Fruit fly (Drosophila melanogaster) whole organism, embryonic: ENCODE results near the gene HemK2.

ENCODE experiments used
- B-H2 ChIP-seq: fragments of 200-800 bp; sonication (Bioruptor generic); optimal IDR thresholded peaks from 2 replicates; lab custom pipeline; 2018; ENCODE audit warnings: missing biosample characterization, mild to moderate bottlenecking, missing genetic modification characterization
- CG11398 ChIP-seq: fragments of 200-800 bp; sonication (Bioruptor generic); optimal IDR thresholded peaks from 2 replicates; lab custom pipeline; 2016; ENCODE audit warnings: missing biosample characterization, missing genetic modification characterization
- CG12942 ChIP-seq: fragments of 200-800 bp; sonication (Bioruptor generic); optimal IDR thresholded peaks from 3 replicates; lab custom pipeline; 2016; ENCODE audit warnings: missing biosample characterization, missing genetic modification characterization
- CG14441 ChIP-seq: fragments of 200-800 bp; sonication (Bioruptor generic); IDR thresholded peaks from 2 replicates; pipeline ENCODE4 v1.3.6; 2022; ENCODE audit warnings: missing biosample characterization, missing genetic modification characterization
- CG14860 ChIP-seq: fragments of 200-800 bp; sonication (Bioruptor generic); IDR thresholded peaks from 3 replicates; pipeline ENCODE4 v1.3.6; 2022; ENCODE audit warnings: missing biosample characterization, missing genetic modification characterization; ENCODE audit not compliant: partially characterized antibody
- CG15011 ChIP-seq: fragments of 200-800 bp; sonication (Bioruptor generic); optimal IDR thresholded peaks from 3 replicates; lab custom pipeline; 2018; ENCODE audit warnings: missing biosample characterization, mild to moderate bottlenecking, missing genetic modification characterization
- CG17359 ChIP-seq: fragments of 200-800 bp; sonication (Bioruptor generic); optimal IDR thresholded peaks from 3 replicates; lab custom pipeline; 2018; ENCODE audit warnings: missing biosample characterization, mild to moderate bottlenecking, missing genetic modification characterization, moderate library complexity
- CG17361 ChIP-seq: fragments of 200-800 bp; sonication (Bioruptor generic); IDR thresholded peaks from 3 replicates; pipeline ENCODE4 v1.3.6; 2022; ENCODE audit warnings: missing biosample characterization, missing genetic modification characterization
- CG31224 ChIP-seq: fragments of 200-800 bp; sonication (Bioruptor generic); IDR thresholded peaks from 2 replicates; pipeline ENCODE4 v1.3.6; 2022; ENCODE audit warnings: missing biosample characterization, missing genetic modification characterization
- CG34224 ChIP-seq: fragments of 200-800 bp; sonication (Bioruptor generic); IDR thresholded peaks from 3 replicates; pipeline ENCODE4 v1.3.6; 2022; ENCODE audit warnings: missing biosample characterization, missing genetic modification characterization; ENCODE audit not compliant: partially characterized antibody
- CG3838 ChIP-seq: fragments of 200-800 bp; sonication (Bioruptor generic); optimal IDR thresholded peaks from 3 replicates; lab custom pipeline; 2016; ENCODE audit warnings: missing biosample characterization, missing genetic modification characterization
- CG3847 ChIP-seq: fragments of 200-800 bp; sonication (Bioruptor generic); IDR thresholded peaks from 2 replicates; pipeline ENCODE4 v1.3.6; 2022; ENCODE audit warnings: missing biosample characterization, missing genetic modification characterization
- CG4404 ChIP-seq: fragments of 200-800 bp; sonication (Bioruptor generic); IDR thresholded peaks from 2 replicates; pipeline ENCODE4 v1.3.6; 2022; ENCODE audit warnings: missing biosample characterization, missing genetic modification characterization
- CG4730 ChIP-seq: fragments of 200-800 bp; sonication (Bioruptor generic); IDR thresholded peaks from 2 replicates; pipeline ENCODE4 v1.3.6; 2022; ENCODE audit warnings: missing biosample characterization, missing genetic modification characterization
- CG6765 ChIP-seq: fragments of 200-800 bp; sonication (Bioruptor generic); optimal IDR thresholded peaks from 3 replicates; lab custom pipeline; 2017; ENCODE audit warnings: missing biosample characterization, mild to moderate bottlenecking, missing genetic modification characterization
- CG8281 ChIP-seq: fragments of 200-800 bp; sonication (Bioruptor generic); optimal IDR thresholded peaks from 2 replicates; lab custom pipeline; 2018; ENCODE audit warnings: missing biosample characterization, mild to moderate bottlenecking, missing genetic modification characterization, moderate library complexity
- CG8765 ChIP-seq: fragments of 200-800 bp; sonication (Bioruptor generic); IDR thresholded peaks from 2 replicates; pipeline ENCODE4 v1.3.6; 2022; ENCODE audit warnings: missing biosample characterization, missing genetic modification characterization
- CG9932 ChIP-seq: fragments of 200-800 bp; sonication (Bioruptor generic); IDR thresholded peaks from 2 replicates; pipeline ENCODE4 v1.3.6; 2022; ENCODE audit warnings: missing biosample characterization, missing genetic modification characterization
- Dll ChIP-seq: fragments of 200-800 bp; sonication (Bioruptor generic); IDR thresholded peaks from 4 replicates; pipeline ENCODE4 v1.3.6; 2022; ENCODE audit warnings: missing biosample characterization, missing genetic modification characterization; ENCODE audit not compliant: partially characterized antibody
- Drgx ChIP-seq: fragments of 200-800 bp; sonication (Bioruptor generic); IDR thresholded peaks from 2 replicates; pipeline ENCODE4 v1.3.6; 2022; ENCODE audit warnings: missing biosample characterization, missing genetic modification characterization
- Hr78 ChIP-seq, 2 experiments: fragments of 200-800 bp in 1 of 2; fragments of >200 bp in 1 of 2; sonication (Bioruptor generic) in 1 of 2; optimal IDR thresholded peaks; 2 replicates each; lab custom pipeline; 2017 to 2019; ENCODE audit warnings: missing biosample characterization in 2 of 2, missing genetic modification characterization in 2 of 2, mild to moderate bottlenecking in 1 of 2, moderate library complexity in 1 of 2
- Max ChIP-seq: fragments of 200-800 bp; sonication (Bioruptor generic); optimal IDR thresholded peaks from 2 replicates; lab custom pipeline; 2016; ENCODE audit warnings: missing biosample characterization, mild to moderate bottlenecking, missing genetic modification characterization
- Six4 ChIP-seq: fragments of 200-800 bp; sonication (Bioruptor generic); optimal IDR thresholded peaks from 2 replicates; lab custom pipeline; 2016; ENCODE audit warnings: missing biosample characterization, missing genetic modification characterization
- abd-A ChIP-seq: fragments of 200-800 bp; sonication (Bioruptor generic); optimal IDR thresholded peaks from 3 replicates; lab custom pipeline; 2019; ENCODE audit warnings: missing biosample characterization, mild to moderate bottlenecking, missing genetic modification characterization, moderate library complexity
- bab2 ChIP-seq: fragments of 200-800 bp; sonication (Bioruptor generic); optimal IDR thresholded peaks from 2 replicates; lab custom pipeline; 2016; ENCODE audit warnings: missing biosample characterization, missing genetic modification characterization
- cas ChIP-seq: fragments of 200-800 bp; sonication (Bioruptor generic); IDR thresholded peaks from 2 replicates; pipeline ENCODE4 v1.3.6; 2022; ENCODE audit warnings: missing biosample characterization, missing genetic modification characterization
- chinmo ChIP-seq: fragments of 200-800 bp; sonication (Bioruptor generic); IDR thresholded peaks from 4 replicates; pipeline ENCODE4 v1.3.6; 2022; ENCODE audit warnings: missing biosample characterization, missing genetic modification characterization; ENCODE audit not compliant: partially characterized antibody
- dan ChIP-seq: fragments of 200-800 bp; sonication (Bioruptor generic); IDR thresholded peaks from 2 replicates; pipeline ENCODE4 v1.3.6; 2022; ENCODE audit warnings: missing biosample characterization, missing genetic modification characterization
- dimm ChIP-seq: fragments of 200-800 bp; sonication (Bioruptor generic); IDR thresholded peaks from 2 replicates; pipeline ENCODE4 v1.3.6; 2022; ENCODE audit warnings: missing biosample characterization, missing genetic modification characterization
- fd102C ChIP-seq: fragments of 200-800 bp; sonication (Bioruptor generic); optimal IDR thresholded peaks from 2 replicates; lab custom pipeline; 2018; ENCODE audit warnings: missing biosample characterization, mild to moderate bottlenecking, missing genetic modification characterization, moderate library complexity
- fd3F ChIP-seq: fragments of 200-800 bp; sonication (Bioruptor generic); optimal IDR thresholded peaks from 2 replicates; lab custom pipeline; 2018; ENCODE audit warnings: missing biosample characterization, mild to moderate bottlenecking, missing genetic modification characterization, moderate library complexity
- gcm2 ChIP-seq: fragments of 200-800 bp; sonication (Bioruptor generic); optimal IDR thresholded peaks from 2 replicates; lab custom pipeline; 2016; ENCODE audit warnings: missing biosample characterization, missing genetic modification characterization
- gsb ChIP-seq: fragments of 200-800 bp; sonication (Bioruptor generic); IDR thresholded peaks from 2 replicates; pipeline ENCODE4 v1.3.6; 2022; ENCODE audit warnings: missing biosample characterization, missing genetic modification characterization
- h ChIP-seq: fragments of >200 bp; optimal IDR thresholded peaks from 2 replicates; lab custom pipeline; 2017
- hth ChIP-seq: fragments of >200 bp; optimal IDR thresholded peaks from 2 replicates; lab custom pipeline; 2017; ENCODE audit warnings: inconsistent platforms
- lab ChIP-seq: fragments of 200-800 bp; sonication (Bioruptor generic); optimal IDR thresholded peaks from 3 replicates; lab custom pipeline; 2017; ENCODE audit warnings: missing biosample characterization, missing genetic modification characterization, mild to moderate bottlenecking, moderate library complexity, missing genetic modification reagents
- nerfin-1 ChIP-seq: fragments of 200-800 bp; sonication (Bioruptor generic); optimal IDR thresholded peaks from 3 replicates; lab custom pipeline; 2019; ENCODE audit warnings: missing biosample characterization, mild to moderate bottlenecking, missing genetic modification characterization, moderate library complexity
- pho ChIP-seq: fragments of 200-800 bp; sonication (Bioruptor generic); optimal IDR thresholded peaks from 2 replicates; lab custom pipeline; 2016; ENCODE audit warnings: missing biosample characterization, missing genetic modification characterization
- ranshi ChIP-seq: fragments of 200-800 bp; sonication (Bioruptor generic); IDR thresholded peaks from 2 replicates; pipeline ENCODE4 v1.3.6; 2022; ENCODE audit warnings: missing biosample characterization, missing genetic modification characterization
- row ChIP-seq: fragments of 200-800 bp; sonication (Bioruptor generic); IDR thresholded peaks from 3 replicates; pipeline ENCODE4 v1.3.6; 2022; ENCODE audit warnings: missing biosample characterization, missing genetic modification characterization
- sisA ChIP-seq: fragments of 200-800 bp; sonication (Bioruptor generic); IDR thresholded peaks from 2 replicates; pipeline ENCODE4 v1.3.6; 2022; ENCODE audit warnings: missing biosample characterization, missing genetic modification characterization
- ssp ChIP-seq: fragments of 200-800 bp; sonication (Bioruptor generic); IDR thresholded peaks from 2 replicates; pipeline ENCODE4 v1.3.6; 2022; ENCODE audit warnings: missing biosample characterization, missing genetic modification characterization
- stc ChIP-seq: fragments of 200-800 bp; sonication (Bioruptor generic); IDR thresholded peaks from 2 replicates; pipeline ENCODE4 v1.3.6; 2022; ENCODE audit warnings: missing biosample characterization, missing genetic modification characterization
- sug ChIP-seq: fragments of 200-800 bp; optimal IDR thresholded peaks from 2 replicates; lab custom pipeline; 2019; ENCODE audit warnings: missing biosample characterization, mild to moderate bottlenecking, missing genetic modification characterization, moderate library complexity
- tap ChIP-seq: fragments of 200-800 bp; optimal IDR thresholded peaks from 3 replicates; lab custom pipeline; 2019; ENCODE audit warnings: missing biosample characterization, mild to moderate bottlenecking, missing genetic modification characterization, moderate library complexity
- toy ChIP-seq: fragments of 200-800 bp; sonication (Bioruptor generic); IDR thresholded peaks from 2 replicates; pipeline ENCODE4 v1.3.6; 2022; ENCODE audit warnings: missing biosample characterization, missing genetic modification characterization
- wdn ChIP-seq: fragments of 200-800 bp; sonication (Bioruptor generic); IDR thresholded peaks from 2 replicates; pipeline ENCODE4 v1.3.6; 2022; ENCODE audit warnings: missing biosample characterization, missing genetic modification characterization
- z ChIP-seq: fragments of 200-800 bp; sonication (Bioruptor generic); IDR thresholded peaks from 3 replicates; pipeline ENCODE4 v1.3.6; 2022; ENCODE audit warnings: missing biosample characterization, missing genetic modification characterization
- zf30C ChIP-seq: fragments of 200-800 bp; sonication (Bioruptor generic); optimal IDR thresholded peaks from 3 replicates; lab custom pipeline; 2018; ENCODE audit warnings: missing biosample characterization, mild to moderate bottlenecking, missing genetic modification characterization

HemK2 gene

dm6 chr2L:2771676-2772075, 12.2 kb upstream of the HemK2 start, which contains the start of gene CG15399:
CG15399 (minus strand) TSS chr2L:2771776.
- TF ChIP-seq CG14441 (GFP tag; lab: Robert Waterston, UW) (no peak), zf30C (GFP tag; lab: Kevin White, UChicago) (no peak), CG12942 (GFP tag; lab: Kevin White, UChicago) (no peak), Six4 (GFP tag; lab: Kevin White, UChicago) (no peak), row (GFP tag; lab: Robert Waterston, UW) (no peak)

DNA sequence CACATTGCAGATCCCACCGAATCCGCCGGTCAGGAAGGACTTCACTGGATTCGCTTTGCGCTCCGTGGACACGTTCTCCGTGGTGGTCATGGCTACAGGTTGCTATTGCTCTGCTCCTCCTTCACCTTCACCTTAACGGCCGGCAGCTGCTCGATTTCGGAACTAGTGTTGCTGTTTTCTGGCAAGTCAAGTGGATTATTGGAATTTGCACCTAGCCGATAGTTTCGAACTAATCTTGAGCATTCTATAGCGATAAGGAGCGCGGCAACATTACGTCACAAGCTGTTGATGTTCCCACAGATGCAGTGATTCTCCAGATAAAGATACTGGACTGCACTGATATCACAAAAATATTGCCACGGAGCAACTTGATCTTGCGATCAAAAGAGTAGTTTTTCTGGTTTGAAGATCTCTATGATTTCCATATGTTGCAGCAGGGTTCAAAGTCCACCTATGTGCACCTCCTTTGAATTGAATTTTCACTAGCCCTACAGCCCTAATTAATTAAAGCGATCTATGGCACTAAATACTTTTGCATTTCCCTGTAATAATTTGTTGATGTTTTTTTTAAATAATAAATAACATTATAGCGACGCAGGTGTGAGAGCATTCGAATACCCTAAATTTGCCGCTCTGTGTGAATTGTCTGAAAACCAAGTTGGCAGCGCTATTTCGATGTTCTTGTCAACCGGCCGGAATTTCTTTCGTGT, 10.2 kb upstream of the HemK2 start, which contains the start of the genes colt and HINT1:
Gene colt, minus strand, starts transcription at position 594 of the 710 bp plus-strand sequence.
Gene HINT1, plus strand, starts transcription at position 660 of the 710 bp plus-strand sequence.
- no peak for TF ChIP-seq h
- TF ChIP-seq gsb (GFP tag; lab: Robert Waterston, UW), result no peak
- peak in 1 of 2 experiments; percentile 9 for TF ChIP-seq Hr78 (GFP tag; optimal IDR thresholded peaks at IDR 0.05; lab: Kevin White, UChicago)
- TF ChIP-seq CG3847 (GFP tag; lab: Robert Waterston, UW), result peak; percentile 84
- no peak for TF ChIP-seq hth (lab: Kevin White, UChicago)
- no peak; the same call in 2 of the 3 replicates for TF ChIP-seq CG34224 (GFP tag; lab: Robert Waterston, UW)
- TF ChIP-seq Dll, result peak; percentile 37; the same call in 1 of the 4 replicates
- TF ChIP-seq bab2 (GFP tag; lab: Kevin White, UChicago), result no peak
- TF ChIP-seq ranshi (GFP tag; lab: Robert Waterston, UW), result no peak
- no peak for TF ChIP-seq CG15011
- TF ChIP-seq gcm2, result no peak
- TF ChIP-seq chinmo, result 0 out of 4 replicates have a peak, but pooled peaks have one; percentile 46
- no peak for TF ChIP-seq fd102C (GFP tag; lab: Kevin White, UChicago)
- no peak for TF ChIP-seq CG14860
- no peak for TF ChIP-seq wdn (GFP tag; lab: Robert Waterston, UW)
- peak; percentile 41 for TF ChIP-seq sug
- TF ChIP-seq stc (GFP tag; lab: Robert Waterston, UW), result no peak
- TF ChIP-seq ssp (GFP tag; lab: Robert Waterston, UW), result no peak
- no peak for TF ChIP-seq CG4404
- peak; percentile 15 for TF ChIP-seq tap (tag; lab: Kevin White, UChicago)
- no peak for TF ChIP-seq CG17359 (tag; lab: Kevin White, UChicago)
- TF ChIP-seq abd-A (tag; lab: Kevin White, UChicago), result no peak
- TF ChIP-seq CG3838 (GFP tag; lab: Kevin White, UChicago), result no peak
- no peak for TF ChIP-seq fd3F (GFP tag; lab: Kevin White, UChicago)
- peak; percentile 51; the same call in 2 of the 3 replicates for TF ChIP-seq CG17361 (GFP tag; lab: Robert Waterston, UW)
- no peak for TF ChIP-seq CG11398 (GFP tag; lab: Kevin White, UChicago)
- TF ChIP-seq toy (GFP tag; lab: Robert Waterston, UW), result no peak
- TF ChIP-seq dimm, result no peak
- no peak for TF ChIP-seq B-H2 (GFP tag; lab: Kevin White, UChicago)
- peak; percentile 75 for TF ChIP-seq Drgx
- no peak for TF ChIP-seq z (GFP tag; lab: Robert Waterston, UW)
- TF ChIP-seq dan (GFP tag; lab: Robert Waterston, UW), result no peak
- no peak for TF ChIP-seq sisA (GFP tag; lab: Robert Waterston, UW)
- TF ChIP-seq CG31224 (GFP tag; lab: Robert Waterston, UW), result no peak
- peak; percentile 37; the same call in 1 of the 2 replicates for TF ChIP-seq CG14441 (GFP tag; lab: Robert Waterston, UW)
- no peak for TF ChIP-seq cas (GFP tag; lab: Robert Waterston, UW)
- no peak for TF ChIP-seq CG4730
- peak; percentile 18 for TF ChIP-seq pho (GFP tag; lab: Kevin White, UChicago)
- no peak for TF ChIP-seq CG6765 (GFP tag; lab: Kevin White, UChicago)
- TF ChIP-seq nerfin-1 (tag; lab: Kevin White, UChicago), result peak; percentile 56
- no peak for TF ChIP-seq CG8765 (GFP tag; lab: Robert Waterston, UW)
- TF ChIP-seq Max (GFP tag; lab: Kevin White, UChicago), result peak; percentile 8
- TF ChIP-seq CG9932 (GFP tag; lab: Robert Waterston, UW), result peak; percentile 33; the same call in 1 of the 2 replicates
- no peak for TF ChIP-seq CG8281
- TF ChIP-seq lab, result peak; percentile 15
